Fruit fly (Drosophila melanogaster) whole organism, wandering third instar larva: ENCODE results near the gene dmrt99B.

Experiments used
- Abd-B ChIP-seq: fragments of >200 bp; optimal IDR thresholded peaks from 2 replicates; lab custom pipeline; 2017; ENCODE audit warnings: missing biosample characterization, missing genetic modification characterization
- CG32264 ChIP-seq: fragments of 200-800 bp; sonication (Bioruptor generic); optimal IDR thresholded peaks from 2 replicates; lab custom pipeline; 2016; ENCODE audit warnings: missing biosample characterization, missing genetic modification characterization
- CG9705 ChIP-seq: fragments of 200-800 bp; sonication (Bioruptor generic); optimal IDR thresholded peaks from 2 replicates; lab custom pipeline; 2018; ENCODE audit warnings: missing biosample characterization, mild to moderate bottlenecking, missing genetic modification characterization
- CrebA ChIP-seq: fragments of 200-800 bp; sonication (Bioruptor generic); optimal IDR thresholded peaks from 2 replicates; lab custom pipeline; 2016; ENCODE audit warnings: missing biosample characterization, mild to moderate bottlenecking, missing genetic modification characterization, borderline replicate concordance
- Dfd ChIP-seq: fragments of >200 bp; optimal IDR thresholded peaks from 2 replicates; lab custom pipeline; 2017; ENCODE audit warnings: missing biosample characterization, missing genetic modification characterization
- GATAd ChIP-seq: sonication (Bioruptor generic); optimal IDR thresholded peaks from 2 replicates; lab custom pipeline; 2016; ENCODE audit warnings: missing biosample characterization, missing genetic modification characterization
- HLH106 ChIP-seq: fragments of 200-800 bp; optimal IDR thresholded peaks from 3 replicates; lab custom pipeline; 2019; ENCODE audit warnings: missing biosample characterization, mild to moderate bottlenecking, missing genetic modification characterization, moderate library complexity
- Hnf4 ChIP-seq: fragments of 200-800 bp; sonication (Bioruptor generic); optimal IDR thresholded peaks from 2 replicates; lab custom pipeline; 2016; ENCODE audit warnings: missing biosample characterization, mild to moderate bottlenecking, missing genetic modification characterization
- Hr78 ChIP-seq: fragments of >200 bp; optimal IDR thresholded peaks from 2 replicates; lab custom pipeline; 2017; ENCODE audit warnings: missing biosample characterization, missing genetic modification characterization
- Hr83 ChIP-seq: fragments of 200-300 bp; sonication (Bioruptor generic); optimal IDR thresholded peaks from 2 replicates; lab custom pipeline; 2016; ENCODE audit warnings: missing biosample characterization, mild to moderate bottlenecking, missing genetic modification characterization, moderate library complexity; ENCODE audit not compliant: poor library complexity, severe bottlenecking
- Jra ChIP-seq: sonication (Bioruptor generic); optimal IDR thresholded peaks from 2 replicates; lab custom pipeline; 2016; ENCODE audit warnings: missing biosample characterization, missing genetic modification characterization
- Mio ChIP-seq: sonication (Bioruptor generic); optimal IDR thresholded peaks from 2 replicates; lab custom pipeline; 2016; ENCODE audit warnings: missing biosample characterization, missing genetic modification characterization
- N ChIP-seq: fragments of >200 bp; optimal IDR thresholded peaks from 2 replicates; lab custom pipeline; 2018; ENCODE audit warnings: missing biosample characterization, missing external identifiers, missing genetic modification characterization
- Rel ChIP-seq, 2 experiments: fragments of 200-800 bp; sonication (Bioruptor generic) in 1 of 2; optimal IDR thresholded peaks; 2 replicates in 1 of 2; 3 replicates in 1 of 2; lab custom pipeline; 2016 to 2019; ENCODE audit warnings: mild to moderate bottlenecking in 2 of 2, missing biosample characterization in 2 of 2, missing genetic modification characterization in 2 of 2, moderate library complexity in 1 of 2
- Sp1 ChIP-seq: fragments of 200-800 bp; sonication (Bioruptor generic); optimal IDR thresholded peaks from 3 replicates; lab custom pipeline; 2019; ENCODE audit warnings: missing biosample characterization, mild to moderate bottlenecking, missing genetic modification characterization, moderate library complexity
- Vsx2 ChIP-seq: fragments of 200-300, 225-300 bp; sonication (Bioruptor generic); optimal IDR thresholded peaks from 2 replicates; lab custom pipeline; 2018; ENCODE audit warnings: missing biosample characterization, missing genetic modification characterization; ENCODE audit not compliant: partially characterized antibody
- dl ChIP-seq, 2 experiments: fragments of 175-275, 200-275 bp in 1 of 2; fragments of 200-275 bp in 1 of 2; sonication (Bioruptor generic); optimal IDR thresholded peaks; lab custom pipeline; 2018; ENCODE audit warnings: mild to moderate bottlenecking in 2 of 2, missing biosample characterization in 2 of 2, missing genetic modification characterization in 2 of 2, moderate library complexity in 2 of 2; ENCODE audit not compliant: partially characterized antibody in 2 of 2, insufficient read depth in 1 of 2
- dmrt93B ChIP-seq: fragments of 200-800 bp; sonication (Bioruptor generic); optimal IDR thresholded peaks from 2 replicates; lab custom pipeline; 2018; ENCODE audit warnings: missing biosample characterization, mild to moderate bottlenecking, missing genetic modification characterization
- dsf ChIP-seq: sonication (Bioruptor generic); optimal IDR thresholded peaks from 2 replicates; lab custom pipeline; 2016; ENCODE audit warnings: missing biosample characterization, missing genetic modification characterization, borderline replicate concordance
- ey ChIP-seq: fragments of 200-800 bp; sonication (Bioruptor generic); optimal IDR thresholded peaks from 2 replicates; lab custom pipeline; 2016; ENCODE audit warnings: missing biosample characterization, missing genetic modification characterization
- foxo ChIP-seq, 2 experiments: fragments of 200-800 bp; sonication (Bioruptor generic); optimal IDR thresholded peaks; 2 replicates in 1 of 2; 3 replicates in 1 of 2; lab custom pipeline; 2016 to 2017; ENCODE audit warnings: missing biosample characterization in 2 of 2, missing genetic modification characterization in 2 of 2
- fru ChIP-seq: fragments of 200-800 bp; sonication (Bioruptor generic); optimal IDR thresholded peaks from 3 replicates; lab custom pipeline; 2016; ENCODE audit warnings: missing biosample characterization, mild to moderate bottlenecking, missing genetic modification characterization
- h ChIP-seq: fragments of 200-800 bp; sonication (Bioruptor generic); optimal IDR thresholded peaks from 3 replicates; lab custom pipeline; 2016; ENCODE audit warnings: missing biosample characterization, mild to moderate bottlenecking, missing genetic modification characterization
- jim ChIP-seq: fragments of 175-275, 200-325 bp; sonication (Bioruptor generic); optimal IDR thresholded peaks from 2 replicates; lab custom pipeline; 2016; ENCODE audit warnings: missing biosample characterization, mild to moderate bottlenecking, missing genetic modification characterization
- lola ChIP-seq: fragments of >200 bp; optimal IDR thresholded peaks from 2 replicates; lab custom pipeline; 2017; ENCODE audit warnings: missing biosample characterization, missing genetic modification characterization
- pan ChIP-seq: fragments of >200 bp; optimal IDR thresholded peaks from 2 replicates; lab custom pipeline; 2017
- rgr ChIP-seq: fragments of 200-800 bp; sonication (Bioruptor generic); optimal IDR thresholded peaks from 3 replicates; lab custom pipeline; 2016; ENCODE audit warnings: missing biosample characterization, mild to moderate bottlenecking, missing genetic modification characterization
- sage ChIP-seq: fragments of 200-800 bp; sonication (Bioruptor generic); optimal IDR thresholded peaks from 2 replicates; lab custom pipeline; 2016; ENCODE audit warnings: missing biosample characterization, mild to moderate bottlenecking, missing genetic modification characterization
- sv ChIP-seq: fragments of 200-800 bp; sonication (Bioruptor generic); optimal IDR thresholded peaks from 3 replicates; lab custom pipeline; 2016; ENCODE audit warnings: missing biosample characterization, missing genetic modification characterization
- usp ChIP-seq: fragments of >200 bp; optimal IDR thresholded peaks from 2 replicates; lab custom pipeline; 2017; ENCODE audit warnings: missing biosample characterization, missing genetic modification characterization
- woc ChIP-seq: sonication (Bioruptor generic); optimal IDR thresholded peaks from 2 replicates; lab custom pipeline; 2016; ENCODE audit warnings: missing biosample characterization, mild to moderate bottlenecking, missing genetic modification characterization

The dmrt99B gene

dm6 chr3R:29692009-29692641, at the start of gene dmrt99B:
TSS of gene dmrt99B (plus strand) at chr3R:29692591.
- TF ChIP-seq Dfd (GFP tag; lab: Kevin White, UChicago) = peak; percentile 23
- no peak for TF ChIP-seq dmrt93B (GFP tag; lab: Kevin White, UChicago)

- TF ChIP-seq sv (GFP tag; lab: Kevin White, UChicago) (no peak), sage (GFP tag; lab: Kevin White, UChicago) (no peak), rgr (no peak), N (no peak), h (GFP tag; lab: Kevin White, UChicago) (peak; percentile 1), jim (no peak), usp (no peak), pan (lab: Kevin White, UChicago) (no peak), Hr78 (GFP tag; lab: Kevin White, UChicago) (no peak), foxo (GFP tag; optimal IDR thresholded peaks at IDR 0.05; lab: Kevin White, UChicago) (peak in 1 of 2 experiments; percentile 8), dl (GFP tag; optimal IDR thresholded peaks at IDR 0.05; lab: Kevin White, UChicago; ENCODE audit: insufficient read depth in 1 of 2, partially characterized antibody in 2 of 2) (no peak), HLH106 (tag; lab: Kevin White, UChicago) (no peak), CG9705 (GFP tag; lab: Kevin White, UChicago) (no peak)
- TF ChIP-seq, all 38 proteins: peak for 2
Observed at dm6 chr3R:29651488-29651887, 40.9 kb upstream of the dmrt99B start.

dm6 chr3R:29659950-29660349, 32.4 kb upstream of the dmrt99B start, which contains the start of gene Dop1R2:
TSS of gene Dop1R2 (minus strand) at chr3R:29659984.
- TF ChIP-seq sage (GFP tag; lab: Kevin White, UChicago) (no peak), h (GFP tag; lab: Kevin White, UChicago) (no peak)

dm6 chr3R:29664183-29664829, 28.1 kb upstream of the dmrt99B start, which contains the start of gene ppk21:
TSS of gene ppk21 (plus strand) at chr3R:29664779.
- TF ChIP-seq Hnf4 (GFP tag; lab: Kevin White, UChicago) (no peak), Hr83 (GFP tag; lab: Kevin White, UChicago) (no peak), ey (GFP tag; lab: Kevin White, UChicago) (no peak), sv (GFP tag; lab: Kevin White, UChicago) (no peak), jim (no peak), CG9705 (GFP tag; lab: Kevin White, UChicago) (no peak), rgr (no peak), dl (GFP tag; optimal IDR thresholded peaks at IDR 0.05; lab: Kevin White, UChicago; ENCODE audit: insufficient read depth in 1 of 2, partially characterized antibody in 2 of 2) (no peak), HLH106 (tag; lab: Kevin White, UChicago) (no peak), Mio (GFP tag; lab: Kevin White, UChicago) (no peak), lola (no peak), Vsx2 (no peak), Hr78 (GFP tag; lab: Kevin White, UChicago) (no peak), woc (GFP tag; lab: Kevin White, UChicago) (no peak), CG32264 (GFP tag; lab: Kevin White, UChicago) (no peak), Jra (no peak), fru (GFP tag; lab: Kevin White, UChicago) (no peak), Rel (GFP tag; optimal IDR thresholded peaks at IDR 0.05; lab: Kevin White, UChicago) (no peak), Rel (tag; optimal IDR thresholded peaks at IDR 0.05; lab: Kevin White, UChicago) (no peak), CrebA (no peak), foxo (GFP tag; optimal IDR thresholded peaks at IDR 0.05; lab: Kevin White, UChicago) (no peak)

dm6 chr3R:29668777-29669176, 23.6 kb upstream of the dmrt99B start, which contains the start of the genes ppk20 and ppk30:
TSS of gene ppk20 (minus strand) at chr3R:29668877.
TSS of gene ppk30 (plus strand) at chr3R:29669149.
- TF ChIP-seq fru (GFP tag; lab: Kevin White, UChicago) = no peak
- no peak for TF ChIP-seq GATAd (GFP tag; lab: Kevin White, UChicago)
- no peak for TF ChIP-seq dmrt93B (GFP tag; lab: Kevin White, UChicago)
- TF ChIP-seq CG32264 (GFP tag; lab: Kevin White, UChicago) = no peak
- TF ChIP-seq dsf (GFP tag; lab: Kevin White, UChicago) = no peak
- no peak for TF ChIP-seq CrebA
- TF ChIP-seq rgr = no peak
- TF ChIP-seq woc (GFP tag; lab: Kevin White, UChicago) = no peak
- TF ChIP-seq Jra = no peak
- TF ChIP-seq Hnf4 (GFP tag; lab: Kevin White, UChicago) = no peak
- no peak for TF ChIP-seq sage (GFP tag; lab: Kevin White, UChicago)
- no peak for TF ChIP-seq Sp1 (GFP tag; lab: Kevin White, UChicago)
- no peak for TF ChIP-seq Dfd (GFP tag; lab: Kevin White, UChicago)
- no peak for TF ChIP-seq CG9705 (GFP tag; lab: Kevin White, UChicago)
- TF ChIP-seq Mio (GFP tag; lab: Kevin White, UChicago) = no peak
- TF ChIP-seq jim = no peak
- no peak for TF ChIP-seq Rel (GFP tag; optimal IDR thresholded peaks at IDR 0.05; lab: Kevin White, UChicago)
- no peak for TF ChIP-seq Rel (tag; optimal IDR thresholded peaks at IDR 0.05; lab: Kevin White, UChicago)
- no peak for TF ChIP-seq sv (GFP tag; lab: Kevin White, UChicago)
- TF ChIP-seq foxo (GFP tag; optimal IDR thresholded peaks at IDR 0.05; lab: Kevin White, UChicago) = no peak
- TF ChIP-seq Abd-B (GFP tag; lab: Kevin White, UChicago) = no peak
